6 worm cellular contexts compared by ENCODE assay signal in genomic region chrIV:9737204-9737790, ce11.
A peak's percentile ranks its signal among the peaks of the same experiment; 100 is the strongest.
TF ChIP-seq lines count a peak whose summit lies in the region.

TSS of gene cka-1 (minus strand) at chrIV:9737621.

TF ChIP-seq in whole organism, L1 larva, 84 proteins besides CTCF, POLR2A, EP300 and RAD21 (continues in another document):
- TF ChIP-seq nhr-20 (tag; optimal IDR thresholded peaks at IDR 0.05; lab: Kevin White, UChicago), result peak; percentile 63
- no peak for TF ChIP-seq zip-4 (GFP tag; optimal IDR thresholded peaks at IDR 0.05; lab: Kevin White, UChicago)
- TF ChIP-seq nhr-12 (tag; optimal IDR thresholded peaks at IDR 0.05; lab: Kevin White, UChicago), result no peak
- TF ChIP-seq Y116A8C.19 (tag; optimal IDR thresholded peaks at IDR 0.05; lab: Kevin White, UChicago; ENCODE audit: borderline replicate concordance), result no peak
- TF ChIP-seq ama-1 (optimal IDR thresholded peaks at IDR 0.05; lab: Kevin White, UChicago), result no peak
- TF ChIP-seq sptf-1 (tag; optimal IDR thresholded peaks at IDR 0.05; lab: Kevin White, UChicago), result no peak
- TF ChIP-seq F16B12.6 (tag; optimal IDR thresholded peaks at IDR 0.05; lab: Kevin White, UChicago), result no peak
- TF ChIP-seq nhr-85 (tag; lab: Kevin White, UChicago), result peak; percentile 48
- TF ChIP-seq rnt-1 (tag; optimal IDR thresholded peaks at IDR 0.05; lab: Kevin White, UChicago), result no peak
- no peak for TF ChIP-seq nhr-47 (tag; optimal IDR thresholded peaks at IDR 0.05; lab: Kevin White, UChicago)
- no peak for TF ChIP-seq ceh-88 (GFP tag; IDR thresholded peaks at IDR 0.05; lab: Robert Waterston, UW)
- no peak for TF ChIP-seq dpl-1 (GFP tag; optimal IDR thresholded peaks at IDR 0.05; lab: Kevin White, UChicago)
- no peak for TF ChIP-seq dsc-1 (tag; optimal IDR thresholded peaks at IDR 0.05; lab: Kevin White, UChicago)
- TF ChIP-seq nhr-28 (tag; optimal IDR thresholded peaks at IDR 0.05; lab: Kevin White, UChicago), result no peak
- no peak for TF ChIP-seq snpc-4 (tag; optimal IDR thresholded peaks at IDR 0.05; lab: Kevin White, UChicago)
- no peak for TF ChIP-seq aly-2 (tag; optimal IDR thresholded peaks at IDR 0.05; lab: Kevin White, UChicago)

TF ChIP-seq in whole organism, L2 larva, 48 proteins besides CTCF, POLR2A, EP300 and RAD21 (continues in another document):
- TF ChIP-seq ztf-4 (tag; optimal IDR thresholded peaks at IDR 0.05; lab: Kevin White, UChicago) (no peak), sem-4 (tag; optimal IDR thresholded peaks at IDR 0.05; lab: Kevin White, UChicago) (peak; percentile 20), nhr-6 (tag; optimal IDR thresholded peaks at IDR 0.05; lab: Kevin White, UChicago) (no peak), nhr-237 (tag; optimal IDR thresholded peaks at IDR 0.05; lab: Kevin White, UChicago) (no peak), mbf-1 (tag; optimal IDR thresholded peaks at IDR 0.05; lab: Kevin White, UChicago) (no peak), aly-2 (tag; optimal IDR thresholded peaks at IDR 0.05; lab: Kevin White, UChicago) (no peak), F13H6.1 (tag; optimal IDR thresholded peaks at IDR 0.05; lab: Kevin White, UChicago) (peak; percentile 31), nhr-21 (tag; optimal IDR thresholded peaks at IDR 0.05; lab: Kevin White, UChicago) (no peak), peb-1 (tag; optimal IDR thresholded peaks at IDR 0.05; lab: Kevin White, UChicago) (no peak), lin-39 (tag; optimal IDR thresholded peaks at IDR 0.05; lab: Kevin White, UChicago) (no peak), unc-39 (tag; optimal IDR thresholded peaks at IDR 0.05; lab: Kevin White, UChicago) (no peak), fos-1 (tag; optimal IDR thresholded peaks at IDR 0.05; lab: Kevin White, UChicago) (peak; percentile 63), ZK546.5 (tag; optimal IDR thresholded peaks at IDR 0.05; lab: Kevin White, UChicago) (no peak), zag-1 (tag; optimal IDR thresholded peaks at IDR 0.05; lab: Kevin White, UChicago) (no peak), ceh-82 (tag; optimal IDR thresholded peaks at IDR 0.05; lab: Kevin White, UChicago) (no peak), nhr-129 (tag; optimal IDR thresholded peaks at IDR 0.05; lab: Kevin White, UChicago) (peak; percentile 26), nhr-10 (tag; optimal IDR thresholded peaks at IDR 0.05; lab: Kevin White, UChicago) (no peak)

TF ChIP-seq in whole organism, L3 larva, 47 proteins besides CTCF, POLR2A, EP300 and RAD21:
- TF ChIP-seq daf-12 (tag; optimal IDR thresholded peaks at IDR 0.05; lab: Kevin White, UChicago) (no peak), unc-39 (tag; optimal IDR thresholded peaks at IDR 0.05; lab: Kevin White, UChicago) (no peak), fos-1 (tag; optimal IDR thresholded peaks at IDR 0.05; lab: Kevin White, UChicago) (no peak), fkh-10 (GFP tag; optimal IDR thresholded peaks at IDR 0.05; lab: Kevin White, UChicago) (no peak), nhr-43 (tag; optimal IDR thresholded peaks at IDR 0.05; lab: Kevin White, UChicago; ENCODE audit: poor library complexity, severe bottlenecking) (no peak), lin-15B (tag; optimal IDR thresholded peaks at IDR 0.05; lab: Kevin White, UChicago) (no peak), pqm-1 (tag; optimal IDR thresholded peaks at IDR 0.05; lab: Kevin White, UChicago) (peak; percentile 56), fkh-2 (tag; optimal IDR thresholded peaks at IDR 0.05; lab: Kevin White, UChicago) (no peak), ceh-9 (tag; optimal IDR thresholded peaks at IDR 0.05; lab: Kevin White, UChicago) (no peak), nfya-1 (tag; optimal IDR thresholded peaks at IDR 0.05; lab: Kevin White, UChicago; ENCODE audit: insufficient read depth) (peak; percentile 13), tbx-2 (tag; optimal IDR thresholded peaks at IDR 0.05; lab: Kevin White, UChicago) (no peak), elt-2 (tag; optimal IDR thresholded peaks at IDR 0.05; lab: Kevin White, UChicago) (peak; percentile 65), sea-2 (GFP tag; optimal IDR thresholded peaks at IDR 0.05; lab: Kevin White, UChicago) (no peak)

TF ChIP-seq in whole organism, L4 larva, 104 proteins besides CTCF, POLR2A, EP300 and RAD21 (continues in another document):
- no peak for TF ChIP-seq Y75B8A.6 (GFP tag; IDR thresholded peaks at IDR 0.05; lab: Robert Waterston, UW)
- TF ChIP-seq rbr-2 (tag; optimal IDR thresholded peaks at IDR 0.05; lab: Kevin White, UChicago), result no peak
- TF ChIP-seq php-3 (GFP tag; IDR thresholded peaks at IDR 0.05; lab: Robert Waterston, UW), result peak; percentile 77
- no peak for TF ChIP-seq pqm-1 (tag; optimal IDR thresholded peaks at IDR 0.05; lab: Kevin White, UChicago)
- TF ChIP-seq hmg-1.1 (GFP tag; IDR thresholded peaks at IDR 0.05; lab: Robert Waterston, UW), result no peak
- TF ChIP-seq nhr-76 (tag; optimal IDR thresholded peaks at IDR 0.05; lab: Kevin White, UChicago), result no peak
- peak in 1 of 2 experiments; percentile 59 for TF ChIP-seq mdl-1 (tag; optimal IDR thresholded peaks at IDR 0.05; lab: Kevin White, UChicago)
- no peak for TF ChIP-seq unc-62 (GFP tag; optimal IDR thresholded peaks at IDR 0.05 in 1 of 2; lab: Kevin White, UChicago)
- no peak for TF ChIP-seq unc-62 (tag; optimal IDR thresholded peaks at IDR 0.05; lab: Kevin White, UChicago)
- TF ChIP-seq nhr-237 (tag; optimal IDR thresholded peaks at IDR 0.05; lab: Kevin White, UChicago), result no peak
- TF ChIP-seq aly-2 (tag; optimal IDR thresholded peaks at IDR 0.05; lab: Kevin White, UChicago), result no peak
- peak; percentile 44 for TF ChIP-seq dve-1 (tag; optimal IDR thresholded peaks at IDR 0.05; lab: Kevin White, UChicago; ENCODE audit: insufficient read depth)
- peak; percentile 61; the same call in 1 of the 2 replicates for TF ChIP-seq dmd-6 (GFP tag; IDR thresholded peaks at IDR 0.05; lab: Robert Waterston, UW)
- no peak for TF ChIP-seq spr-3 (GFP tag; optimal IDR thresholded peaks at IDR 0.05; lab: Kevin White, UChicago)
- no peak for TF ChIP-seq F44E2.7 (GFP tag; IDR thresholded peaks at IDR 0.05; lab: Robert Waterston, UW)
- no peak for TF ChIP-seq F10B5.3 (tag; optimal IDR thresholded peaks at IDR 0.05; lab: Kevin White, UChicago)
- TF ChIP-seq zfp-2 (tag; optimal IDR thresholded peaks at IDR 0.05; lab: Kevin White, UChicago), result no peak
- TF ChIP-seq lin-38 (GFP tag; IDR thresholded peaks at IDR 0.05; lab: Robert Waterston, UW), result no peak

TF ChIP-seq in whole organism, late embryonic, 69 proteins besides CTCF, POLR2A, EP300 and RAD21:
- TF ChIP-seq elt-2 (tag; optimal IDR thresholded peaks at IDR 0.05; lab: Kevin White, UChicago) (peak; percentile 31), ceh-34 (tag; optimal IDR thresholded peaks at IDR 0.05; lab: Kevin White, UChicago) (no peak)

TF ChIP-seq in whole organism, young adult, 124 proteins besides CTCF, POLR2A, EP300 and RAD21:
- TF ChIP-seq nhr-80 (tag; optimal IDR thresholded peaks at IDR 0.05; lab: Kevin White, UChicago), result peak; percentile 51
- peak; percentile 46; the same call in 1 of the 2 replicates for TF ChIP-seq hmg-1.2 (GFP tag; IDR thresholded peaks at IDR 0.05; lab: Robert Waterston, UW)
- peak; percentile 2 for TF ChIP-seq attf-5 (GFP tag; optimal IDR thresholded peaks at IDR 0.05; lab: Kevin White, UChicago)
- no peak for TF ChIP-seq egrh-3 (GFP tag; IDR thresholded peaks at IDR 0.05; lab: Robert Waterston, UW)
TF ChIP-seq in whole organism, young adult: peak in this region for 3.
